Fruit fly (Drosophila melanogaster): ENCODE measurements around the gene Pvf3.

DNA sequence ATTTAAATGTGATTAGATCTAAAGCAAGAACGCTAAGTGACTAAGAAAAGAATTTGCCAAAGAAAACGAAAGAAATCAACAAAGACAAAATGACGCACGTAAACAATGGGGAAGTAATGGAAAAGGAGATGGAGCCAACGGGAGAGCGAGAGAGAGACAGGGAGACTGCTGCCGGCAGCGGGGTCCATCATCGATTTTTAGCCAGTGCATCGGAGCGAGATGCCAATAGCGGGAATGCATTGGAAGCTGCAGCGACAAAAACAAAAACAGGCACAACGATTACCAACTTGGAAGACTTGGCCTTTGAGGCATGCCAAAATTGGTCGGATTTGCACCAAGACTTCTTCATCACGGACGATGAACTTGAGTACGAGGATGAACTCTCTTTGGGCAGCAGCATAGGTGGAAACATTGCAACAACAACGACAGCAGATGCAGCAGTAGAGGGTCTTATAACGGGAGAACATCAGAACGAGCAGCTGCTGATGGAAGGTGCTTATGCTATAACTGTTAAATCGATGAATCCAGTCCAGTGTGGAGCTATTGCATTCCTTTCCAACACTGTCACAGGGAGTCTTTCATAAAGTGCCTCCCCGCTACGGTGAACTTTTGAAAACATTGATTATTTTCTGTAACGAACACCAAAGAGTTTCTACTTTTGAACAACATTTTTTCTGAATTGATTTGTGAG is 106.9 kb downstream of the Pvf3 start:
- TF ChIP-seq achi (GFP tag; optimal IDR thresholded peaks at IDR 0.05) (no peak), CG15336 (GFP tag; IDR thresholded peaks at IDR 0.05) (no peak)
